Fruit fly (Drosophila melanogaster) whole organism, adult: Measurements from ENCODE around the gene Faf2.

ENCODE experiments used
- CG11617 ChIP-seq: fragments of 200-800 bp; sonication (Bioruptor generic); optimal IDR thresholded peaks from 2 replicates; lab custom pipeline; 2017; ENCODE audit warnings: mild to moderate bottlenecking, missing biosample characterization, missing genetic modification reagents, missing genetic modification characterization
- CG12768 ChIP-seq: fragments of 200-800 bp; sonication (Bioruptor generic); optimal IDR thresholded peaks from 2 replicates; lab custom pipeline; 2017; ENCODE audit warnings: missing biosample characterization, missing genetic modification characterization, mild to moderate bottlenecking, moderate library complexity, missing genetic modification reagents
- CG14711 ChIP-seq: fragments of 200-800 bp; sonication (Bioruptor generic); optimal IDR thresholded peaks from 2 replicates; lab custom pipeline; 2018; ENCODE audit warnings: missing biosample characterization, mild to moderate bottlenecking, missing genetic modification characterization, moderate library complexity
- CG1620 ChIP-seq: fragments of 200-800 bp; sonication (Bioruptor generic); optimal IDR thresholded peaks from 2 replicates; lab custom pipeline; 2016; ENCODE audit warnings: missing biosample characterization, missing genetic modification characterization
- CG33017 ChIP-seq: fragments of 200-800 bp; sonication (Bioruptor generic); optimal IDR thresholded peaks from 2 replicates; lab custom pipeline; 2018; ENCODE audit warnings: missing biosample characterization, mild to moderate bottlenecking, missing genetic modification characterization, moderate library complexity
- CG5204 ChIP-seq: fragments of 200-800 bp; sonication (Bioruptor generic); optimal IDR thresholded peaks from 2 replicates; lab custom pipeline; 2016; ENCODE audit warnings: missing biosample characterization, missing genetic modification characterization
- CG7045 ChIP-seq: fragments of 200-800 bp; sonication (Bioruptor generic); optimal IDR thresholded peaks from 2 replicates; lab custom pipeline; 2017; ENCODE audit warnings: missing biosample characterization, mild to moderate bottlenecking, missing genetic modification characterization
- CG7101 ChIP-seq: fragments of 200-800 bp; sonication (Bioruptor generic); optimal IDR thresholded peaks from 2 replicates; lab custom pipeline; 2018; ENCODE audit warnings: missing biosample characterization, mild to moderate bottlenecking, missing genetic modification characterization, moderate library complexity
- Clk ChIP-seq: fragments of 200-800 bp; sonication (Bioruptor generic); optimal IDR thresholded peaks from 2 replicates; lab custom pipeline; 2017; ENCODE audit warnings: missing biosample characterization, missing genetic modification characterization
- Crg-1 ChIP-seq: fragments of 200-800 bp; sonication (Bioruptor generic); optimal IDR thresholded peaks from 2 replicates; lab custom pipeline; 2016; ENCODE audit warnings: missing biosample characterization, missing genetic modification characterization
- Mnt ChIP-seq: fragments of 200-800 bp; sonication (Bioruptor generic); optimal IDR thresholded peaks from 2 replicates; lab custom pipeline; 2016; ENCODE audit warnings: missing biosample characterization, mild to moderate bottlenecking, missing genetic modification characterization
- bab1 ChIP-seq: fragments of 200-800 bp; sonication (Bioruptor generic); optimal IDR thresholded peaks from 3 replicates; lab custom pipeline; 2019; ENCODE audit warnings: missing biosample characterization, mild to moderate bottlenecking, missing genetic modification characterization, moderate library complexity
- cic ChIP-seq: fragments of 200-800 bp; sonication (Bioruptor generic); optimal IDR thresholded peaks from 2 replicates; lab custom pipeline; 2017; ENCODE audit warnings: missing biosample characterization, mild to moderate bottlenecking, missing genetic modification characterization, moderate library complexity
- cnc ChIP-seq, 2 experiments: fragments of >200 bp; optimal IDR thresholded peaks; 2 replicates each; lab custom pipeline; 2017
- kay ChIP-seq: fragments of 200-800 bp; sonication (Bioruptor generic); peaks from one replicate; lab custom pipeline; 2016; ENCODE audit warnings: missing biosample characterization, missing genetic modification characterization, borderline replicate concordance
- ovo ChIP-seq: fragments of 200-800 bp; sonication (Bioruptor generic); optimal IDR thresholded peaks from 2 replicates; lab custom pipeline; 2016; ENCODE audit warnings: missing biosample characterization, missing genetic modification characterization
- pad ChIP-seq: fragments of 200-800 bp; sonication (Bioruptor generic); optimal IDR thresholded peaks from 3 replicates; lab custom pipeline; 2017; ENCODE audit warnings: missing biosample characterization, missing genetic modification characterization, mild to moderate bottlenecking, moderate library complexity, missing genetic modification reagents
- tj ChIP-seq: fragments of 200-800 bp; sonication (Bioruptor generic); optimal IDR thresholded peaks from 3 replicates; lab custom pipeline; 2017; ENCODE audit warnings: missing biosample characterization, mild to moderate bottlenecking, missing genetic modification characterization, moderate library complexity
- toe ChIP-seq: fragments of 200-800 bp; sonication (Bioruptor generic); optimal IDR thresholded peaks from 2 replicates; lab custom pipeline; 2016; ENCODE audit warnings: missing biosample characterization, missing genetic modification characterization

The Faf2 gene

dm6 chr2L:18732760-18733530 is 24.5 kb upstream of the Faf2 start:
- TF ChIP-seq ovo (GFP tag; lab: Kevin White, UChicago): peak; percentile 90
- no peak for TF ChIP-seq Mnt (GFP tag; lab: Kevin White, UChicago)
- TF ChIP-seq Crg-1: no peak
- peak; percentile 64 for TF ChIP-seq cic (GFP tag; lab: Kevin White, UChicago)

- TF ChIP-seq CG12768 (GFP tag; lab: Kevin White, UChicago) (no peak), CG7045 (GFP tag; lab: Kevin White, UChicago) (no peak), pad (GFP tag; lab: Kevin White, UChicago) (no peak), bab1 (GFP tag; lab: Kevin White, UChicago) (no peak), CG1620 (GFP tag; lab: Kevin White, UChicago) (no peak), tj (GFP tag; lab: Kevin White, UChicago) (no peak), Crg-1 (no peak), CG11617 (GFP tag; lab: Kevin White, UChicago) (no peak), cnc (optimal IDR thresholded peaks at IDR 0.05; lab: Kevin White, UChicago) (no peak)
Observed at dm6 chr2L:18732291-18732690, 23.8 kb upstream of the Faf2 start, which contains the start of gene CG10348. Gene CG10348 (minus strand): TSS chr2L:18732524.

dm6 chr2L:18727986-18728385 is 19.5 kb upstream of the Faf2 start:
- TF ChIP-seq ovo (GFP tag; lab: Kevin White, UChicago): no peak
- TF ChIP-seq Crg-1: no peak
- TF ChIP-seq CG14711 (tag; lab: Kevin White, UChicago): no peak
- TF ChIP-seq CG33017 (tag; lab: Kevin White, UChicago): no peak
- no peak for TF ChIP-seq bab1 (GFP tag; lab: Kevin White, UChicago)
- TF ChIP-seq cic (GFP tag; lab: Kevin White, UChicago): no peak

- TF ChIP-seq pad (GFP tag; lab: Kevin White, UChicago): no peak
- TF ChIP-seq CG14711 (tag; lab: Kevin White, UChicago): no peak
- no peak for TF ChIP-seq Clk (GFP tag; lab: Kevin White, UChicago)
- TF ChIP-seq CG5204 (GFP tag; lab: Kevin White, UChicago): no peak
- TF ChIP-seq CG12768 (GFP tag; lab: Kevin White, UChicago): no peak
- no peak for TF ChIP-seq kay
- no peak for TF ChIP-seq CG11617 (GFP tag; lab: Kevin White, UChicago)
- TF ChIP-seq cnc (optimal IDR thresholded peaks at IDR 0.05; lab: Kevin White, UChicago): no peak
- TF ChIP-seq tj (GFP tag; lab: Kevin White, UChicago): no peak
- no peak for TF ChIP-seq CG1620 (GFP tag; lab: Kevin White, UChicago)
- TF ChIP-seq Mnt (GFP tag; lab: Kevin White, UChicago): no peak
- no peak for TF ChIP-seq Crg-1
- TF ChIP-seq CG7045 (GFP tag; lab: Kevin White, UChicago): no peak
- TF ChIP-seq CG33017 (tag; lab: Kevin White, UChicago): no peak
- TF ChIP-seq CG7101 (tag; lab: Kevin White, UChicago): no peak
- no peak for TF ChIP-seq ovo (GFP tag; lab: Kevin White, UChicago)
- TF ChIP-seq cic (GFP tag; lab: Kevin White, UChicago): no peak
Observed at dm6 chr2L:18724842-18725241, 16.4 kb upstream of the Faf2 start.

dm6 chr2L:18719583-18719982 is 11.1 kb upstream of the Faf2 start:
- TF ChIP-seq CG14711 (tag; lab: Kevin White, UChicago) (no peak), Crg-1 (no peak), tj (GFP tag; lab: Kevin White, UChicago) (no peak), CG1620 (GFP tag; lab: Kevin White, UChicago) (no peak), CG12768 (GFP tag; lab: Kevin White, UChicago) (no peak), pad (GFP tag; lab: Kevin White, UChicago) (no peak), Clk (GFP tag; lab: Kevin White, UChicago) (no peak), bab1 (GFP tag; lab: Kevin White, UChicago) (no peak), CG11617 (GFP tag; lab: Kevin White, UChicago) (no peak), CG5204 (GFP tag; lab: Kevin White, UChicago) (no peak)

- no peak for TF ChIP-seq tj (GFP tag; lab: Kevin White, UChicago)
- no peak for TF ChIP-seq cic (GFP tag; lab: Kevin White, UChicago)
- TF ChIP-seq CG5204 (GFP tag; lab: Kevin White, UChicago): no peak
- no peak for TF ChIP-seq cnc (optimal IDR thresholded peaks at IDR 0.05; lab: Kevin White, UChicago)
- TF ChIP-seq toe (GFP tag; lab: Kevin White, UChicago): no peak
- TF ChIP-seq CG1620 (GFP tag; lab: Kevin White, UChicago): no peak
- no peak for TF ChIP-seq CG14711 (tag; lab: Kevin White, UChicago)
Observed at dm6 chr2L:18717365-18718011, 9.0 kb upstream of the Faf2 start.
